Worm (Caenorhabditis elegans) whole organism, early embryonic: Measurements from ENCODE around the gene pax-2.

Source experiments
- F13C5.2 ChIP-seq: sonication (generic microtip); optimal IDR thresholded peaks from 2 replicates; lab custom pipeline; 2017; ENCODE audit warnings: mild to moderate bottlenecking, missing genetic modification characterization, inconsistent platforms, missing compliant biosample characterization
- ama-1 ChIP-seq: fragments of 150-350 bp; optimal IDR thresholded peaks from 2 replicates; lab custom pipeline; 2014
- hmbx-1 ChIP-seq: sonication (generic microtip); optimal IDR thresholded peaks from 2 replicates; lab custom pipeline; 2016; ENCODE audit warnings: mild to moderate bottlenecking, missing genetic modification characterization, missing compliant biosample characterization
- pes-1 ChIP-seq: fragments of 200-800 bp; sonication (Bioruptor generic); IDR thresholded peaks from 2 replicates; pipeline ENCODE4 v1.3.6; 2022; ENCODE audit warnings: missing genetic modification reagents, missing genetic modification characterization, missing compliant biosample characterization
- scrt-1 ChIP-seq: fragments of 200-800 bp; sonication (Bioruptor generic); IDR thresholded peaks from 2 replicates; pipeline ENCODE4 v1.3.6; 2022; ENCODE audit warnings: missing genetic modification characterization, missing compliant biosample characterization

- TF ChIP-seq F13C5.2 (tag; lab: Kevin White, UChicago) (no peak), pes-1 (GFP tag; lab: Robert Waterston, UW) (no peak), scrt-1 (GFP tag; lab: Robert Waterston, UW) (no peak), hmbx-1 (tag; lab: Kevin White, UChicago) (no peak), ama-1 (lab: Kevin White, UChicago) (no peak)
Observed at ce11 chrIV:4204275-4204674, at the start of gene pax-2.
